Fruit fly (Drosophila melanogaster) S2 (cell line): ENCODE measurements around the gene MRP.

ENCODE experiments used
- CG8478 ChIP-seq: fragments of >200 bp; optimal IDR thresholded peaks from 2 replicates; lab custom pipeline; 2018
- CTCF ChIP-seq, 2 experiments: fragments of >200 bp; optimal IDR thresholded peaks; 2 replicates each; lab custom pipeline; 2018

dm6 chr2L:12721794-12722315 is 3.0 kb downstream of the MRP start, which contains the start of gene Pih1D1:
- TF ChIP-seq CG8478 = no peak
- TF ChIP-seq CTCF (optimal IDR thresholded peaks at IDR 0.05; lab: Kevin White, UChicago) = no peak
